Fruit fly (Drosophila melanogaster): ENCODE data around the gene RpL22.

Gene RpL22

dm6 chrX:769639-770124, 4.8 kb upstream of the RpL22 start, which contains the start of gene fz3 (continued):
- TF ChIP-seq Scr (GFP tag; IDR thresholded peaks at IDR 0.05; ENCODE audit: partially characterized antibody) (peak; percentile 89), CG15601 (tag; optimal IDR thresholded peaks at IDR 0.05) (peak; percentile 23), mam (GFP tag; optimal IDR thresholded peaks at IDR 0.05) (no peak), sd (tag; optimal IDR thresholded peaks at IDR 0.05) (no peak), en (GFP tag; optimal IDR thresholded peaks at IDR 0.05) (no peak), fd102C (GFP tag; optimal IDR thresholded peaks at IDR 0.05) (no peak), CG17912 (GFP tag; optimal IDR thresholded peaks at IDR 0.05) (no peak), CG33557 (GFP tag; optimal IDR thresholded peaks at IDR 0.05) (peak; percentile 29), Pdp1 (GFP tag; optimal IDR thresholded peaks at IDR 0.05) (no peak), CG15011 (GFP tag; optimal IDR thresholded peaks at IDR 0.05) (no peak), TFAM (GFP tag; optimal IDR thresholded peaks at IDR 0.05) (no peak), kni (GFP tag; optimal IDR thresholded peaks at IDR 0.05) (peak; percentile 36), CG15514 (GFP tag; optimal IDR thresholded peaks at IDR 0.05) (peak; percentile 71), CG4404 (GFP tag; IDR thresholded peaks at IDR 0.05) (no peak), ind (GFP tag; optimal IDR thresholded peaks at IDR 0.05) (no peak), Dek (tag; optimal IDR thresholded peaks at IDR 0.05) (no peak), CG12155 (GFP tag; optimal IDR thresholded peaks at IDR 0.05) (no peak), CG8944 (GFP tag; optimal IDR thresholded peaks at IDR 0.05) (no peak), sima (GFP tag; optimal IDR thresholded peaks at IDR 0.05) (no peak), CG8924 (tag; optimal IDR thresholded peaks at IDR 0.05) (no peak), CG14014 (GFP tag; IDR thresholded peaks at IDR 0.05) (no peak), pita (GFP tag; optimal IDR thresholded peaks at IDR 0.05) (no peak), CG8359 (GFP tag; optimal IDR thresholded peaks at IDR 0.05; ENCODE audit: borderline replicate concordance) (no peak), kay (GFP tag; optimal IDR thresholded peaks at IDR 0.05) (no peak), GATAe (GFP tag; conservative IDR thresholded peaks at IDR 0.05) (no peak), YL-1 (GFP tag; optimal IDR thresholded peaks at IDR 0.05) (no peak), caup (GFP tag; optimal IDR thresholded peaks at IDR 0.05; ENCODE audit: severe bottlenecking) (no peak), oc (tag; optimal IDR thresholded peaks at IDR 0.05) (peak; percentile 6), CG14860 (GFP tag; IDR thresholded peaks at IDR 0.05; ENCODE audit: partially characterized antibody) (peak; percentile 81), BEAF-32 (GFP tag; optimal IDR thresholded peaks at IDR 0.05) (peak; percentile 84), otp (GFP tag; IDR thresholded peaks at IDR 0.05) (0 out of 3 replicates have a peak, but pooled peaks have one; percentile 22), MESR4 (GFP tag; optimal IDR thresholded peaks at IDR 0.05) (peak; percentile 9), bbx (GFP tag; IDR thresholded peaks at IDR 0.05; ENCODE audit: partially characterized antibody) (peak; percentile 94), scrt (GFP tag; optimal IDR thresholded peaks at IDR 0.05) (no peak), hbn (GFP tag; IDR thresholded peaks at IDR 0.05; ENCODE audit: partially characterized antibody) (peak; percentile 83), Dip2 (GFP tag; IDR thresholded peaks at IDR 0.05) (no peak), CG30403 (GFP tag; optimal IDR thresholded peaks at IDR 0.05) (no peak), fd96Cb (tag; optimal IDR thresholded peaks at IDR 0.05) (no peak), corto (GFP tag; optimal IDR thresholded peaks at IDR 0.05) (peak; percentile 51), zf30C (GFP tag; optimal IDR thresholded peaks at IDR 0.05) (peak; percentile 64), Dref (GFP tag; IDR thresholded peaks at IDR 0.05) (peak; percentile 84), CG14441 (GFP tag; IDR thresholded peaks at IDR 0.05) (no peak), CG4730 (GFP tag; IDR thresholded peaks at IDR 0.05) (no peak), Max (GFP tag; optimal IDR thresholded peaks at IDR 0.05) (no peak), cwo (GFP tag; optimal IDR thresholded peaks at IDR 0.05) (no peak), Awh (GFP tag; IDR thresholded peaks at IDR 0.05) (peak; percentile 53; the same call in 1 of the 2 replicates), lbe (GFP tag; optimal IDR thresholded peaks at IDR 0.05) (peak; percentile 67), CG34422 (GFP tag; IDR thresholded peaks at IDR 0.05) (0 out of 3 replicates have a peak, but pooled peaks have one; percentile 34), crp (GFP tag; optimal IDR thresholded peaks at IDR 0.05) (no peak)
